Worm (Caenorhabditis elegans) whole organism, L1 larva: Measurements from ENCODE around the gene Y37E11AL.12.
A peak's percentile ranks its signal among the peaks of the same experiment; 100 is the strongest.

ENCODE experiments used
- C04F5.9 ChIP-seq: sonication (generic microtip); optimal IDR thresholded peaks from 2 replicates; lab custom pipeline; 2016; ENCODE audit warnings: missing genetic modification characterization, missing compliant biosample characterization
- C16A3.4 ChIP-seq: fragments of 150-350 bp; optimal IDR thresholded peaks from 2 replicates; lab custom pipeline; 2014; ENCODE audit warnings: missing biosample characterization, missing genetic modification characterization
- C34B4.2 ChIP-seq: sonication (generic microtip); optimal IDR thresholded peaks from 2 replicates; lab custom pipeline; 2017; ENCODE audit warnings: mild to moderate bottlenecking, missing genetic modification characterization, missing compliant biosample characterization
- alr-1 ChIP-seq: fragments of 200-800 bp; sonication (Bioruptor generic); optimal IDR thresholded peaks from 2 replicates; lab custom pipeline; 2018; ENCODE audit warnings: borderline replicate concordance, mild to moderate bottlenecking, missing genetic modification characterization, missing compliant biosample characterization
- blmp-1 ChIP-seq: fragments of 150-350 bp; optimal IDR thresholded peaks from 2 replicates; lab custom pipeline; 2014; ENCODE audit warnings: missing biosample characterization, missing genetic modification characterization
- ceh-8 ChIP-seq: fragments of 200-800 bp; sonication (Bioruptor generic); optimal IDR thresholded peaks from 2 replicates; lab custom pipeline; 2018; ENCODE audit warnings: mild to moderate bottlenecking, missing genetic modification characterization, moderate library complexity, missing compliant biosample characterization
- ceh-82 ChIP-seq, 3 experiments: fragments of 150-350 bp in 1 of 3; sonication (generic microtip) in 2 of 3; optimal IDR thresholded peaks; 2 replicates each; lab custom pipeline; 2014 to 2017; ENCODE audit warnings: missing biosample characterization in 3 of 3, missing genetic modification characterization in 3 of 3
- ceh-88 ChIP-seq: fragments of 200-800 bp; sonication (Bioruptor generic); IDR thresholded peaks from 2 replicates; pipeline ENCODE4 v1.3.6; 2022; ENCODE audit warnings: missing genetic modification characterization, missing compliant biosample characterization
- ceh-90 ChIP-seq: sonication (generic microtip); optimal IDR thresholded peaks from 2 replicates; lab custom pipeline; 2016; ENCODE audit warnings: missing genetic modification characterization, missing compliant biosample characterization
- ces-1 ChIP-seq: fragments of 150-350 bp; optimal IDR thresholded peaks from 2 replicates; lab custom pipeline; 2014; ENCODE audit warnings: missing biosample characterization, missing genetic modification reagents, missing genetic modification characterization
- dsc-1 ChIP-seq: sonication (generic microtip); optimal IDR thresholded peaks from 2 replicates; lab custom pipeline; 2016; ENCODE audit warnings: mild to moderate bottlenecking, missing genetic modification characterization, missing compliant biosample characterization
- efl-1 ChIP-seq, 4 experiments: fragments of 150-350 bp; optimal IDR thresholded peaks in 3 of 4; peaks in 1 of 4; 1 replicate in 1 of 4; 2 replicates in 3 of 4; lab custom pipeline; 2014; ENCODE audit warnings: missing biosample characterization in 2 of 4, missing genetic modification characterization in 2 of 4, missing genetic modification reagents in 2 of 4
- egl-13 ChIP-seq: sonication (generic microtip); optimal IDR thresholded peaks from 2 replicates; lab custom pipeline; 2016; ENCODE audit warnings: missing genotype, missing genetic modification reagents, missing genetic modification characterization, missing compliant biosample characterization
- egl-27 ChIP-seq, 2 experiments: fragments of 150-350 bp in 1 of 2; sonication (generic microtip); optimal IDR thresholded peaks; 3 replicates each; lab custom pipeline; 2017 to 2018; ENCODE audit warnings: missing biosample characterization in 2 of 2, missing genetic modification characterization in 2 of 2, missing genetic modification reagents in 2 of 2
- fkh-10 ChIP-seq: sonication (generic microtip); optimal IDR thresholded peaks from 2 replicates; lab custom pipeline; 2017; ENCODE audit warnings: missing biosample characterization, missing genetic modification reagents, missing genetic modification characterization
- fkh-4 ChIP-seq: sonication (generic microtip); optimal IDR thresholded peaks from 2 replicates; lab custom pipeline; 2016; ENCODE audit warnings: missing compliant biosample characterization, missing genetic modification characterization, borderline replicate concordance
- fkh-8 ChIP-seq: sonication (generic microtip); optimal IDR thresholded peaks from 2 replicates; lab custom pipeline; 2016; ENCODE audit warnings: mild to moderate bottlenecking, missing genetic modification characterization, missing compliant biosample characterization
- fos-1 ChIP-seq: fragments of 150-350 bp; optimal IDR thresholded peaks from 2 replicates; lab custom pipeline; 2014; ENCODE audit warnings: missing biosample characterization, missing genetic modification characterization
- hlh-17 ChIP-seq: fragments of 200-800 bp; sonication (Bioruptor generic); optimal IDR thresholded peaks from 2 replicates; lab custom pipeline; 2018; ENCODE audit warnings: missing genetic modification characterization, mild to moderate bottlenecking, missing compliant biosample characterization, moderate library complexity, borderline replicate concordance
- hpl-2 ChIP-seq: fragments of 150-350 bp; optimal IDR thresholded peaks from 2 replicates; lab custom pipeline; 2014; ENCODE audit warnings: missing biosample characterization, missing genetic modification reagents, missing genetic modification characterization
- lin-14 ChIP-seq: fragments of 200-800 bp; sonication (Bioruptor generic); optimal IDR thresholded peaks from 2 replicates; lab custom pipeline; 2018; ENCODE audit warnings: mild to moderate bottlenecking, missing genetic modification characterization, moderate library complexity, missing compliant biosample characterization
- lin-15B ChIP-seq: fragments of 150-350 bp; sonication (generic microtip); optimal IDR thresholded peaks from 3 replicates; lab custom pipeline; 2014; ENCODE audit warnings: missing biosample characterization, missing genetic modification characterization
- lin-39 ChIP-seq: fragments of 150-350 bp; optimal IDR thresholded peaks from 2 replicates; lab custom pipeline; 2014; ENCODE audit warnings: missing biosample characterization, missing genetic modification reagents, missing genetic modification characterization
- lir-3 ChIP-seq: sonication (generic microtip); optimal IDR thresholded peaks from 2 replicates; lab custom pipeline; 2016; ENCODE audit warnings: mild to moderate bottlenecking, missing genetic modification characterization, moderate library complexity, missing compliant biosample characterization; ENCODE audit not compliant: poor library complexity
- lsy-2 ChIP-seq, 2 experiments: fragments of 150-350 bp; optimal IDR thresholded peaks; 2 replicates each; lab custom pipeline; 2014; ENCODE audit warnings: missing biosample characterization in 2 of 2, missing genetic modification characterization in 2 of 2
- mef-2 ChIP-seq: fragments of 150-350 bp; optimal IDR thresholded peaks from 2 replicates; lab custom pipeline; 2014; ENCODE audit warnings: missing biosample characterization, missing genetic modification characterization
- mep-1 ChIP-seq: fragments of 150-350 bp; optimal IDR thresholded peaks from 2 replicates; lab custom pipeline; 2014; ENCODE audit warnings: missing biosample characterization, missing genetic modification characterization
- nhr-11 ChIP-seq: fragments of 150-350 bp; optimal IDR thresholded peaks from 2 replicates; lab custom pipeline; 2014; ENCODE audit warnings: missing biosample characterization, missing genetic modification characterization
- nhr-12 ChIP-seq: sonication (generic microtip); optimal IDR thresholded peaks from 2 replicates; lab custom pipeline; 2017; ENCODE audit warnings: missing biosample characterization, missing genetic modification characterization
- nhr-19 ChIP-seq: fragments of 200-800 bp; sonication (Bioruptor generic); conservative IDR thresholded peaks from 2 replicates; pipeline ENCODE4 v1.3.6; 2022; ENCODE audit warnings: missing genetic modification characterization, missing compliant biosample characterization
- nhr-28 ChIP-seq: fragments of 150-350 bp; optimal IDR thresholded peaks from 2 replicates; lab custom pipeline; 2014; ENCODE audit warnings: missing biosample characterization, missing genetic modification characterization
- nhr-47 ChIP-seq: sonication (generic microtip); optimal IDR thresholded peaks from 2 replicates; lab custom pipeline; 2016; ENCODE audit warnings: mild to moderate bottlenecking, missing genetic modification characterization, moderate library complexity, missing compliant biosample characterization
- nhr-71 ChIP-seq: sonication (generic microtip); optimal IDR thresholded peaks from 2 replicates; lab custom pipeline; 2016; ENCODE audit warnings: mild to moderate bottlenecking, missing genetic modification characterization, moderate library complexity, missing compliant biosample characterization
- nhr-76 ChIP-seq: sonication (generic microtip); optimal IDR thresholded peaks from 2 replicates; lab custom pipeline; 2017; ENCODE audit warnings: missing biosample characterization, missing genetic modification characterization
- nhr-77 ChIP-seq: fragments of 150-350 bp; optimal IDR thresholded peaks from 2 replicates; lab custom pipeline; 2014; ENCODE audit warnings: missing biosample characterization, missing genetic modification characterization
- nhr-90 ChIP-seq: sonication (generic microtip); optimal IDR thresholded peaks from 2 replicates; lab custom pipeline; 2016; ENCODE audit warnings: mild to moderate bottlenecking, missing genetic modification characterization, missing compliant biosample characterization; ENCODE audit not compliant: poor library complexity
- pqm-1 ChIP-seq: sonication (generic microtip); optimal IDR thresholded peaks from 3 replicates; lab custom pipeline; 2017; ENCODE audit warnings: missing biosample characterization, missing genetic modification characterization
- rnt-1 ChIP-seq: sonication (generic microtip); optimal IDR thresholded peaks from 2 replicates; lab custom pipeline; 2016; ENCODE audit warnings: mild to moderate bottlenecking, missing genetic modification characterization, moderate library complexity, missing compliant biosample characterization
- skn-1 ChIP-seq: fragments of 150-350 bp; optimal IDR thresholded peaks from 2 replicates; lab custom pipeline; 2014; ENCODE audit warnings: missing biosample characterization, missing genetic modification characterization
- snu-23 ChIP-seq: sonication (generic microtip); optimal IDR thresholded peaks from 2 replicates; lab custom pipeline; 2016; ENCODE audit warnings: missing genetic modification characterization, missing compliant biosample characterization
- sox-4 ChIP-seq: sonication (generic microtip); optimal IDR thresholded peaks from 2 replicates; lab custom pipeline; 2016; ENCODE audit warnings: missing genetic modification characterization, missing compliant biosample characterization
- sptf-1 ChIP-seq: fragments of 150-350 bp; optimal IDR thresholded peaks from 2 replicates; lab custom pipeline; 2014; ENCODE audit warnings: missing biosample characterization, missing genetic modification characterization
- sup-37 ChIP-seq: fragments of 200-800 bp; sonication (Bioruptor generic); optimal IDR thresholded peaks from 2 replicates; lab custom pipeline; 2018; ENCODE audit warnings: mild to moderate bottlenecking, missing genetic modification characterization, missing compliant biosample characterization
- tlp-1 ChIP-seq: fragments of 150-350 bp; optimal IDR thresholded peaks from 2 replicates; lab custom pipeline; 2014; ENCODE audit warnings: missing biosample characterization, missing genetic modification characterization
- unc-130 ChIP-seq: fragments of 150-350 bp; optimal IDR thresholded peaks from 2 replicates; lab custom pipeline; 2017; ENCODE audit warnings: missing biosample characterization, missing genetic modification characterization, inconsistent platforms
- unc-62 ChIP-seq: fragments of 150-350 bp; optimal IDR thresholded peaks from 2 replicates; lab custom pipeline; 2014; ENCODE audit warnings: missing biosample characterization, missing genetic modification reagents, missing genetic modification characterization
- unc-98 ChIP-seq: fragments of 200-800 bp; sonication (Bioruptor generic); IDR thresholded peaks from 2 replicates; pipeline ENCODE4 v1.3.6; 2022; ENCODE audit warnings: missing genetic modification characterization, missing compliant biosample characterization
- vab-15 ChIP-seq: sonication (generic microtip); optimal IDR thresholded peaks from 2 replicates; lab custom pipeline; 2017; ENCODE audit warnings: missing genotype, mild to moderate bottlenecking, missing genetic modification characterization, missing compliant biosample characterization
- xbp-1 ChIP-seq: sonication (generic microtip); optimal IDR thresholded peaks from 2 replicates; lab custom pipeline; 2016; ENCODE audit warnings: missing genetic modification characterization, missing compliant biosample characterization
- ztf-11 ChIP-seq, 2 experiments: sonication (generic microtip); optimal IDR thresholded peaks; 2 replicates each; lab custom pipeline; 2016 to 2017; ENCODE audit warnings: missing genetic modification characterization in 2 of 2, missing biosample characterization in 1 of 2, missing compliant biosample characterization in 1 of 2

Y37E11AL.12 gene

ce11 chrIV:3731430-3731829, 29.6 kb upstream of the Y37E11AL.12 start:
- TF ChIP-seq nhr-28 (tag; lab: Kevin White, UChicago): no peak

DNA sequence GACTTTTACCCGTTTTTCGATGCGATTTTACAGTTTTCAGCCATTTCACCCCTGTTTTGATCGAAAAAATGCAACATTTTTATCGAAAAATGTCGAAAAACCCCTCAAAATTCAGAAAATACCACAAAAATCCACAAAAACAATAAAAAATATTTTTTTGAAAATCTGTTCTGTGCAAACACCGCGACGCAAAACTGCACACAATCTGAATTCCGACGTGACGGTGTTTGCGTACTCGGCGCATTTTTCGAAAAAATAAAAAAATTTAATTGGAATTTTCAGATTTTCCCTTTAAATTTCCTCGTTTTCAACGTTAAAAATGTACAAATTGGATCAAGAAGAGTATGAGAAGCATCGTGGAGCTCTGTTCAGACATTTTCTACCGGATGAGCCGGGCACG, 24.1 kb upstream of the Y37E11AL.12 start, which contains the start of gene smgl-2:
Gene smgl-2, plus strand, starts transcription at position 320 of the 400 bp plus-strand sequence.
- TF ChIP-seq lin-39 (tag; lab: Kevin White, UChicago) (peak; percentile 71), lin-15B (tag; lab: Kevin White, UChicago) (peak; percentile 80), egl-27 (tag; optimal IDR thresholded peaks at IDR 0.05; lab: Kevin White, UChicago) (no peak), blmp-1 (tag; lab: Kevin White, UChicago) (peak; percentile 62), tlp-1 (no peak), mep-1 (tag; lab: Kevin White, UChicago) (peak; percentile 97), hpl-2 (GFP tag; lab: Kevin White, UChicago) (peak; percentile 13), efl-1 (optimal IDR thresholded peaks at IDR 0.05; lab: Kevin White, UChicago) (peak; percentile 73 to 87), efl-1 (GFP tag; optimal IDR thresholded peaks at IDR 0.05 in 1 of 2; lab: Kevin White, UChicago) (peak; percentile 88 to 99), ceh-82 (tag; optimal IDR thresholded peaks at IDR 0.05; lab: Kevin White, UChicago) (peak; percentile 51 to 82 (median 77)), ztf-11 (tag; optimal IDR thresholded peaks at IDR 0.05; lab: Kevin White, UChicago) (peak in 1 of 2 experiments; percentile 52), unc-98 (GFP tag; lab: Robert Waterston, UW) (no peak), fkh-4 (no peak), nhr-12 (tag; lab: Kevin White, UChicago) (no peak), lsy-2 (tag; optimal IDR thresholded peaks at IDR 0.05; lab: Kevin White, UChicago) (peak; percentile 86 to 88), sup-37 (GFP tag; lab: Kevin White, UChicago) (no peak), nhr-47 (tag; lab: Kevin White, UChicago) (peak; percentile 88), nhr-77 (tag; lab: Kevin White, UChicago) (no peak), C16A3.4 (tag; lab: Kevin White, UChicago) (peak; percentile 86), dsc-1 (tag; lab: Kevin White, UChicago) (peak; percentile 82), ceh-8 (GFP tag; lab: Kevin White, UChicago) (peak; percentile 53), fos-1 (peak; percentile 69), nhr-76 (tag; lab: Kevin White, UChicago) (no peak), nhr-11 (tag; lab: Kevin White, UChicago) (no peak), xbp-1 (tag; lab: Kevin White, UChicago) (peak; percentile 70), snu-23 (peak; percentile 90), ceh-88 (GFP tag; lab: Robert Waterston, UW) (peak; percentile 52; the same call in 1 of the 2 replicates), skn-1 (peak; percentile 47), nhr-90 (tag; lab: Kevin White, UChicago) (peak; percentile 60), unc-62 (GFP tag; lab: Kevin White, UChicago) (no peak), pqm-1 (tag; lab: Kevin White, UChicago) (no peak), fkh-10 (GFP tag; lab: Kevin White, UChicago) (peak; percentile 9), sox-4 (peak; percentile 44), sptf-1 (tag; lab: Kevin White, UChicago) (no peak), nhr-28 (tag; lab: Kevin White, UChicago) (no peak), C34B4.2 (tag; lab: Kevin White, UChicago) (no peak), egl-13 (tag; lab: Kevin White, UChicago) (peak; percentile 65), fkh-8 (tag; lab: Kevin White, UChicago) (peak; percentile 66), rnt-1 (no peak), hlh-17 (GFP tag; lab: Kevin White, UChicago) (no peak), lir-3 (tag; lab: Kevin White, UChicago) (no peak), C04F5.9 (tag; lab: Kevin White, UChicago) (peak; percentile 22), nhr-71 (tag; lab: Kevin White, UChicago) (peak; percentile 86), mef-2 (tag; lab: Kevin White, UChicago) (peak; percentile 32), lin-14 (GFP tag; lab: Kevin White, UChicago) (no peak), ceh-90 (tag; lab: Kevin White, UChicago) (no peak), nhr-19 (GFP tag; lab: Robert Waterston, UW) (peak; percentile 71), vab-15 (tag; lab: Kevin White, UChicago) (no peak), alr-1 (tag; lab: Kevin White, UChicago) (no peak), unc-130 (tag; lab: Kevin White, UChicago) (peak; percentile 48), ces-1 (GFP tag; lab: Kevin White, UChicago) (no peak)
